Worm (Caenorhabditis elegans) whole organism, early embryonic: ENCODE results near the gene pgl-3.

Source experiments
- B0310.2 ChIP-seq: sonication (generic microtip); optimal IDR thresholded peaks from 2 replicates; lab custom pipeline; 2016; ENCODE audit warnings: mild to moderate bottlenecking, missing genetic modification characterization, missing compliant biosample characterization
- F13C5.2 ChIP-seq: sonication (generic microtip); optimal IDR thresholded peaks from 2 replicates; lab custom pipeline; 2017; ENCODE audit warnings: mild to moderate bottlenecking, missing genetic modification characterization, inconsistent platforms, missing compliant biosample characterization
- ama-1 ChIP-seq: fragments of 150-350 bp; optimal IDR thresholded peaks from 2 replicates; lab custom pipeline; 2014
- ceh-36 ChIP-seq: sonication (generic microtip); optimal IDR thresholded peaks from 2 replicates; lab custom pipeline; 2016; ENCODE audit warnings: missing genetic modification characterization, inconsistent platforms, missing compliant biosample characterization
- ets-7 ChIP-seq: sonication (generic microtip); optimal IDR thresholded peaks from 2 replicates; lab custom pipeline; 2016; ENCODE audit warnings: missing genotype, missing genetic modification characterization, missing compliant biosample characterization
- hmbx-1 ChIP-seq: sonication (generic microtip); optimal IDR thresholded peaks from 2 replicates; lab custom pipeline; 2016; ENCODE audit warnings: mild to moderate bottlenecking, missing genetic modification characterization, missing compliant biosample characterization
- hmg-4 ChIP-seq: fragments of 200-800 bp; sonication (Bioruptor generic); optimal IDR thresholded peaks from 2 replicates; lab custom pipeline; 2018; ENCODE audit warnings: mild to moderate bottlenecking, missing genetic modification characterization, missing compliant biosample characterization
- hnd-1 ChIP-seq: sonication (generic microtip); optimal IDR thresholded peaks from 2 replicates; lab custom pipeline; 2016; ENCODE audit warnings: missing genetic modification characterization, missing compliant biosample characterization
- pes-1 ChIP-seq: fragments of 200-800 bp; sonication (Bioruptor generic); IDR thresholded peaks from 2 replicates; pipeline ENCODE4 v1.3.6; 2022; ENCODE audit warnings: missing genetic modification reagents, missing genetic modification characterization, missing compliant biosample characterization
- scrt-1 ChIP-seq: fragments of 200-800 bp; sonication (Bioruptor generic); IDR thresholded peaks from 2 replicates; pipeline ENCODE4 v1.3.6; 2022; ENCODE audit warnings: missing genetic modification characterization, missing compliant biosample characterization
- sea-1 ChIP-seq: fragments of 200-800 bp; sonication (Bioruptor generic); conservative IDR thresholded peaks from 2 replicates; pipeline ENCODE4 v1.3.6; 2022; ENCODE audit warnings: missing genetic modification characterization, missing compliant biosample characterization

- TF ChIP-seq scrt-1 (GFP tag; lab: Robert Waterston, UW), result no peak
- TF ChIP-seq hnd-1 (tag; lab: Kevin White, UChicago), result no peak
- TF ChIP-seq ama-1 (lab: Kevin White, UChicago), result no peak
- TF ChIP-seq ceh-36 (tag; lab: Kevin White, UChicago), result no peak
- TF ChIP-seq hmbx-1 (tag; lab: Kevin White, UChicago), result no peak
- no peak for TF ChIP-seq F13C5.2
- TF ChIP-seq sea-1 (GFP tag; lab: Robert Waterston, UW), result no peak
- no peak for TF ChIP-seq hmg-4 (GFP tag; lab: Kevin White, UChicago)
- TF ChIP-seq B0310.2 (tag; lab: Kevin White, UChicago), result no peak
- no peak for TF ChIP-seq pes-1 (GFP tag; lab: Robert Waterston, UW)
- TF ChIP-seq ets-7 (tag; lab: Kevin White, UChicago), result no peak
These were observed 38.5 kb downstream of the pgl-3 start, which contains the start of gene R02F11.2 for ce11 chrV:4794308-4794707.
